Fruit fly (Drosophila melanogaster) Kc167 (cell line): Measurements from ENCODE around the gene CG13055.

Experiments used
- psq ChIP-seq: fragments of >200 bp; optimal IDR thresholded peaks from 2 replicates; lab custom pipeline; 2017; ENCODE audit warnings: missing external identifiers
- ttk ChIP-seq: sonication (Bioruptor generic); optimal IDR thresholded peaks from 2 replicates; lab custom pipeline; 2017; ENCODE audit warnings: missing external identifiers

- TF ChIP-seq psq (lab: Kevin White, UChicago): no peak
- no peak for TF ChIP-seq ttk (lab: Kevin White, UChicago)
These were observed 49.6 kb downstream of the CG13055 start for dm6 chr3L:16202550-16202949.
